Worm (Caenorhabditis elegans): ENCODE measurements around the gene F35F11.2.

F35F11.2 gene

ce11 chrIV:4082599-4082998 lies 42.5 kb downstream of the F35F11.2 start:
- TF ChIP-seq blmp-1 (tag; optimal IDR thresholded peaks at IDR 0.05) (no peak), unc-30 (tag; optimal IDR thresholded peaks at IDR 0.05) (no peak), ceh-90 (tag; optimal IDR thresholded peaks at IDR 0.05) (no peak), nhr-28 (tag; optimal IDR thresholded peaks at IDR 0.05) (no peak), mab-9 (GFP tag; IDR thresholded peaks at IDR 0.05) (no peak), lsy-2 (tag; optimal IDR thresholded peaks at IDR 0.05) (no peak), vab-15 (tag; optimal IDR thresholded peaks at IDR 0.05) (no peak), elt-2 (tag; optimal IDR thresholded peaks at IDR 0.05) (no peak), lin-15B (tag; optimal IDR thresholded peaks at IDR 0.05) (no peak), C04F5.9 (tag; optimal IDR thresholded peaks at IDR 0.05) (no peak), nhr-19 (GFP tag; conservative IDR thresholded peaks at IDR 0.05) (no peak), skn-1 (tag; optimal IDR thresholded peaks at IDR 0.05) (no peak), nhr-76 (tag; optimal IDR thresholded peaks at IDR 0.05) (no peak), sox-4 (tag; optimal IDR thresholded peaks at IDR 0.05) (no peak), hpl-2 (GFP tag; optimal IDR thresholded peaks at IDR 0.05) (no peak)

DNA sequence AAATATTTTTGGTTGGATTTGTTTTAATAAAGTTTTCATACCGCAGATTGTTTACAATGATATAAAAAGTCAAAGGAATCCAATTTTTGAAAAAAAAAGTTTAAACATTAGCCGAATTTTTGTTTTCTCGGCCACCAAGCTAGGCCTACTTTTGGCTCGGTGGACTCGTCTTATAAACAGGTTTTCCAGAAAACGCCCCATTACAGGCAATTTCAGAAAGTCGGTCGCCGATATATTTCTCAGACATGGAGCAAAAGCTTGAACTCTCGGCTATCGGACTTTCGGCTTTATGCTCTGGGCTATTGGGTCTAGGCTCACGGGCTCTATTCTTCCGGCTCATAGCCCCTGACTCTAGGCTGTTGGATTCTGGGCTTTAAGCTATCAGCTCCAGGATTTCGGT lies 43.0 kb downstream of the F35F11.2 start:
- TF ChIP-seq efl-1 (optimal IDR thresholded peaks at IDR 0.05) = no peak
- no peak for TF ChIP-seq efl-1 (GFP tag; optimal IDR thresholded peaks at IDR 0.05 in 1 of 2)

DNA sequence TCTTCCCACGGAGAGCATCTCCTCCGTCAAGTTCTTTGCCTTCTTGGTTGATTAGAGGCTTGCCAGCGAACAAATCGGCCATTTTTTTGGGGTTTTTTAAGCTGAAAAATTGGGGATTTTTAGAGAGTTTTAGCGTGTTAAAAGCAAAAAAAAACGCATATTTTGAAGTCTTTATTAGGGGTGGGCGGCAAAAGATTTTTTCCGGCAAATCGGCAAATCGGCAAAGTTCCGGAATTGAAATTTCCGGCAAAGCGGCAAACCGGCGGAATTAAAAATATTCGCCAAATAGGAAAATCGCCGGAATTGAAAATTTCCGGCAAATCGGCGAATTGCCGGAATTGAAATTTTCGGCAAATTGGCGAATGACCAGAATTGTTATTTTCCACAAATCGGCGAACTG lies 44.0 kb downstream of the F35F11.2 start, which contains the start of gene C35B1.5:
Gene C35B1.5, minus strand, starts transcription at position 101 of the 400 bp plus-strand sequence.
- TF ChIP-seq vab-15 (tag; optimal IDR thresholded peaks at IDR 0.05) = no peak
- no peak for TF ChIP-seq nhr-85 (tag)
- TF ChIP-seq fkh-8 (tag; optimal IDR thresholded peaks at IDR 0.05) = no peak
- TF ChIP-seq hlh-17 (GFP tag; optimal IDR thresholded peaks at IDR 0.05; ENCODE audit: borderline replicate concordance) = no peak
- no peak for TF ChIP-seq nhr-28 (tag; optimal IDR thresholded peaks at IDR 0.05)
- TF ChIP-seq egl-13 (tag; optimal IDR thresholded peaks at IDR 0.05) = no peak
- no peak for TF ChIP-seq pax-3 (tag; optimal IDR thresholded peaks at IDR 0.05)
- no peak for TF ChIP-seq F16B12.6 (tag; optimal IDR thresholded peaks at IDR 0.05)
- no peak for TF ChIP-seq lin-13 (GFP tag; optimal IDR thresholded peaks at IDR 0.05)
- no peak for TF ChIP-seq nhr-77 (tag; optimal IDR thresholded peaks at IDR 0.05)
- TF ChIP-seq pqm-1 (tag; optimal IDR thresholded peaks at IDR 0.05) = no peak
- TF ChIP-seq efl-1 (optimal IDR thresholded peaks at IDR 0.05) = no peak
- no peak for TF ChIP-seq efl-1 (GFP tag; optimal IDR thresholded peaks at IDR 0.05 in 1 of 2)
- TF ChIP-seq nhr-47 (tag; optimal IDR thresholded peaks at IDR 0.05) = no peak
- TF ChIP-seq lin-15B (tag; optimal IDR thresholded peaks at IDR 0.05) = no peak
- no peak for TF ChIP-seq nhr-84 (tag; optimal IDR thresholded peaks at IDR 0.05)
- no peak for TF ChIP-seq nhr-12 (tag; optimal IDR thresholded peaks at IDR 0.05)
- no peak for TF ChIP-seq isw-1 (GFP tag; IDR thresholded peaks at IDR 0.05)

DNA sequence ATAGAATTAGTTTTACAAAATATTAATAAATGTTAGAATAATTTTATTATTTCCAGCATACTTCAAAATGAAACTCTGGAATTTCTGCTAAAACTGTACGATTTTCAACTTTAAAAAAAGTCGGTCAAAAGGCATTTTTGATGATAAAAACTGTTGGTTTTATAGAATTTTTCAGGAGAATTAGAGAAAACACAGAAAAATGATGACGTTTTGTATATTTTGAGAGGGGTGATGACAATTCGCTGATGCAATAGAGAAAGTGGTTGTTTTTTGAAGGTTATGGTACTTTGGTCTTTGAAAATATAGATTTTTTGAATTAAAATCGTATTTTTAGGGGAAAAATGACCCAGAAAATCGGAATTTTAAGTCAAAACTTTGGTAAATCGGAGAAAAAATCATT lies 44.9 kb downstream of the F35F11.2 start:
- TF ChIP-seq unc-86 (tag; optimal IDR thresholded peaks at IDR 0.05) (no peak), fkh-8 (tag; optimal IDR thresholded peaks at IDR 0.05) (no peak), lin-35 (GFP tag; optimal IDR thresholded peaks at IDR 0.05) (peak in 1 of 2 experiments; percentile 57), blmp-1 (tag; optimal IDR thresholded peaks at IDR 0.05) (peak; percentile 8), mab-9 (GFP tag; IDR thresholded peaks at IDR 0.05) (no peak), nhr-90 (tag; optimal IDR thresholded peaks at IDR 0.05; ENCODE audit: poor library complexity) (peak; percentile 7), nhr-85 (tag) (peak; percentile 83), swsn-7 (tag; optimal IDR thresholded peaks at IDR 0.05) (no peak), nhr-19 (GFP tag; conservative IDR thresholded peaks at IDR 0.05) (peak; percentile 28; the same call in 1 of the 2 replicates), skn-1 (tag; optimal IDR thresholded peaks at IDR 0.05) (peak; percentile 98), elt-2 (tag; optimal IDR thresholded peaks at IDR 0.05) (peak; percentile 48), nhr-77 (tag; optimal IDR thresholded peaks at IDR 0.05) (no peak), pax-3 (tag; optimal IDR thresholded peaks at IDR 0.05) (no peak), snu-23 (GFP tag; optimal IDR thresholded peaks at IDR 0.05) (peak; percentile 27), tbx-2 (tag; optimal IDR thresholded peaks at IDR 0.05) (no peak)
